Fruit fly (Drosophila melanogaster) whole organism, adult: ENCODE data around the gene PolE1.

Experiments used
- CG11617 ChIP-seq: fragments of 200-800 bp; sonication (Bioruptor generic); optimal IDR thresholded peaks from 2 replicates; lab custom pipeline; 2017; ENCODE audit warnings: mild to moderate bottlenecking, missing biosample characterization, missing genetic modification reagents, missing genetic modification characterization
- CG14711 ChIP-seq: fragments of 200-800 bp; sonication (Bioruptor generic); optimal IDR thresholded peaks from 2 replicates; lab custom pipeline; 2018; ENCODE audit warnings: missing biosample characterization, mild to moderate bottlenecking, missing genetic modification characterization, moderate library complexity
- CG1620 ChIP-seq: fragments of 200-800 bp; sonication (Bioruptor generic); optimal IDR thresholded peaks from 2 replicates; lab custom pipeline; 2016; ENCODE audit warnings: missing biosample characterization, missing genetic modification characterization
- CG33017 ChIP-seq: fragments of 200-800 bp; sonication (Bioruptor generic); optimal IDR thresholded peaks from 2 replicates; lab custom pipeline; 2018; ENCODE audit warnings: missing biosample characterization, mild to moderate bottlenecking, missing genetic modification characterization, moderate library complexity
- CG5204 ChIP-seq: fragments of 200-800 bp; sonication (Bioruptor generic); optimal IDR thresholded peaks from 2 replicates; lab custom pipeline; 2016; ENCODE audit warnings: missing biosample characterization, missing genetic modification characterization
- bab1 ChIP-seq: fragments of 200-800 bp; sonication (Bioruptor generic); optimal IDR thresholded peaks from 3 replicates; lab custom pipeline; 2019; ENCODE audit warnings: missing biosample characterization, mild to moderate bottlenecking, missing genetic modification characterization, moderate library complexity
- cic ChIP-seq: fragments of 200-800 bp; sonication (Bioruptor generic); optimal IDR thresholded peaks from 2 replicates; lab custom pipeline; 2017; ENCODE audit warnings: missing biosample characterization, mild to moderate bottlenecking, missing genetic modification characterization, moderate library complexity
- kay ChIP-seq: fragments of 200-800 bp; sonication (Bioruptor generic); peaks from one replicate; lab custom pipeline; 2016; ENCODE audit warnings: missing biosample characterization, missing genetic modification characterization, borderline replicate concordance
- tj ChIP-seq: fragments of 200-800 bp; sonication (Bioruptor generic); optimal IDR thresholded peaks from 3 replicates; lab custom pipeline; 2017; ENCODE audit warnings: missing biosample characterization, mild to moderate bottlenecking, missing genetic modification characterization, moderate library complexity

DNA sequence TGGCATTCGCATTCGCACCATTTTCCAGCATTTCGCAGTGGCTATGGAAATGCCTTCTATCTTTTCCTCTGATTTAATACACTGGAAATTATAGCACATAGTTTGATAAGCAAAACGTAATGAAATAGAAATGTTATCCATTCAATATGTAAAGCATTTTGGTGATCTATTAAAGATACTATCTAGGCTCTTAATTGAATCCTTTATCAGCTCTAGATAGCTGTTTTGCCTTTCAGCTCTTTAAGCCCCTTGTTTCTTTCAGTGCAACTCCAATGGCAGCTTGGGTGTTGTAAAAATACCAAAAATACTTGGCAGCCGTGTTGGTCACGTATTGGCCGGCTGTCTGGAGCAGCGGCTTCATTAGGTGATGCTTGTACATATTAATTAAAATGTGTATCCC is 17.1 kb downstream of the PolE1 start:
- TF ChIP-seq tj (GFP tag; lab: Kevin White, UChicago) (no peak), CG11617 (GFP tag; lab: Kevin White, UChicago) (no peak), kay (GFP tag; lab: Kevin White, UChicago) (no peak), CG33017 (tag; lab: Kevin White, UChicago) (no peak), cic (GFP tag; lab: Kevin White, UChicago) (no peak), CG5204 (no peak), CG1620 (GFP tag; lab: Kevin White, UChicago) (no peak), bab1 (no peak), CG14711 (tag; lab: Kevin White, UChicago) (no peak)
